Comparison of ENCODE assay signal across 3 worm cellular contexts in genomic region chrX:15188510-15188909, ce11.
TF ChIP-seq lines count a peak whose summit lies in the region.

No protein-coding gene starts in this region.

TF ChIP-seq in whole organism, L1 larva, 84 proteins besides CTCF, POLR2A, EP300 and RAD21:
- TF ChIP-seq nhr-71 (tag; optimal IDR thresholded peaks at IDR 0.05; lab: Kevin White, UChicago) (peak; percentile 27), fkh-8 (tag; optimal IDR thresholded peaks at IDR 0.05; lab: Kevin White, UChicago) (peak; percentile 50), C04F5.9 (tag; optimal IDR thresholded peaks at IDR 0.05; lab: Kevin White, UChicago) (no peak), ceh-8 (GFP tag; optimal IDR thresholded peaks at IDR 0.05; lab: Kevin White, UChicago) (peak; percentile 46), sox-4 (tag; optimal IDR thresholded peaks at IDR 0.05; lab: Kevin White, UChicago) (peak; percentile 68), unc-130 (tag; optimal IDR thresholded peaks at IDR 0.05; lab: Kevin White, UChicago) (no peak), dsc-1 (tag; optimal IDR thresholded peaks at IDR 0.05; lab: Kevin White, UChicago) (peak; percentile 95), nhr-47 (tag; optimal IDR thresholded peaks at IDR 0.05; lab: Kevin White, UChicago) (peak; percentile 14), nhr-85 (tag; lab: Kevin White, UChicago) (peak; percentile 18), nhr-77 (tag; optimal IDR thresholded peaks at IDR 0.05; lab: Kevin White, UChicago) (no peak), pax-3 (tag; optimal IDR thresholded peaks at IDR 0.05; lab: Kevin White, UChicago) (peak; percentile 36)

TF ChIP-seq in whole organism, L2 larva, 48 proteins besides CTCF, POLR2A, EP300 and RAD21:
- TF ChIP-seq skn-1 (tag; optimal IDR thresholded peaks at IDR 0.05; lab: Kevin White, UChicago) (peak; percentile 42), unc-62 (GFP tag; optimal IDR thresholded peaks at IDR 0.05; lab: Kevin White, UChicago) (no peak)

TF ChIP-seq in whole organism, L3 larva, 47 proteins besides CTCF, POLR2A, EP300 and RAD21:
- TF ChIP-seq skn-1 (tag; optimal IDR thresholded peaks at IDR 0.05; lab: Kevin White, UChicago), result peak; percentile 16
- no peak for TF ChIP-seq ztf-4 (tag; optimal IDR thresholded peaks at IDR 0.05; lab: Kevin White, UChicago)

Comparison
In these comparisons a context has a peak if more than half of its experiments do, and no peak if none do; other contexts are left out.
1. Of the 22 proteins assayed by ChIP-seq in both whole organism, L1 larva and whole organism, L2 larva: peak only in whole organism, L1 larva: none; only in whole organism, L2 larva: skn-1; in both: none; in neither: 21.